Worm (Caenorhabditis elegans) whole organism, mixed stage, embryonic: ENCODE data around the gene nuaf-3.

ENCODE experiments used
- M03D4.4 ChIP-seq: sonication (generic microtip); optimal IDR thresholded peaks from 2 replicates; lab custom pipeline; 2017; ENCODE audit warnings: mild to moderate bottlenecking, missing genetic modification characterization, missing compliant biosample characterization
- bed-3 ChIP-seq: fragments of 200-800 bp; sonication (Bioruptor generic); optimal IDR thresholded peaks from 3 replicates; lab custom pipeline; 2018; ENCODE audit warnings: mild to moderate bottlenecking, missing genetic modification characterization, moderate library complexity, missing compliant biosample characterization
- blmp-1 ChIP-seq: fragments of 150-350 bp; optimal IDR thresholded peaks from 2 replicates; lab custom pipeline; 2014; ENCODE audit warnings: missing biosample characterization, missing genetic modification characterization
- ceh-83 ChIP-seq: fragments of 200-800 bp; sonication (Bioruptor generic); optimal IDR thresholded peaks from 2 replicates; lab custom pipeline; 2018; ENCODE audit warnings: mild to moderate bottlenecking, missing genetic modification characterization, missing compliant biosample characterization
- ces-1 ChIP-seq: fragments of 150-350 bp; optimal IDR thresholded peaks from 2 replicates; lab custom pipeline; 2014; ENCODE audit warnings: missing biosample characterization, missing genetic modification reagents, missing genetic modification characterization
- cnd-1 ChIP-seq: fragments of 200-800 bp; sonication (Bioruptor generic); optimal IDR thresholded peaks from 2 replicates; lab custom pipeline; 2018; ENCODE audit warnings: mild to moderate bottlenecking, missing genetic modification characterization, missing compliant biosample characterization
- drap-1 ChIP-seq: fragments of 200-800 bp; sonication (Bioruptor generic); optimal IDR thresholded peaks from 3 replicates; lab custom pipeline; 2018; ENCODE audit warnings: mild to moderate bottlenecking, missing genetic modification characterization, missing compliant biosample characterization
- elt-3 ChIP-seq: fragments of 150-350 bp; optimal IDR thresholded peaks from 2 replicates; lab custom pipeline; 2014; ENCODE audit warnings: missing biosample characterization, missing genetic modification characterization
- flh-1 ChIP-seq: fragments of 200-800 bp; sonication (Bioruptor generic); optimal IDR thresholded peaks from 2 replicates; lab custom pipeline; 2018; ENCODE audit warnings: mild to moderate bottlenecking, missing genetic modification characterization, moderate library complexity, missing compliant biosample characterization
- ham-2 ChIP-seq: fragments of 200-800 bp; sonication (Bioruptor generic); optimal IDR thresholded peaks from 2 replicates; lab custom pipeline; 2018; ENCODE audit warnings: mild to moderate bottlenecking, missing genetic modification characterization, missing compliant biosample characterization
- hlh-1 ChIP-seq: fragments of 150-350 bp; optimal IDR thresholded peaks from 2 replicates; lab custom pipeline; 2014; ENCODE audit warnings: missing biosample characterization, missing genetic modification reagents, missing genetic modification characterization
- lin-13 ChIP-seq: fragments of 150-350 bp; optimal IDR thresholded peaks from 2 replicates; lab custom pipeline; 2014; ENCODE audit warnings: missing biosample characterization, missing genetic modification characterization
- lin-32 ChIP-seq: fragments of 200-800 bp; sonication (Bioruptor generic); optimal IDR thresholded peaks from 2 replicates; lab custom pipeline; 2018; ENCODE audit warnings: mild to moderate bottlenecking, missing genetic modification characterization, missing compliant biosample characterization
- lsy-2 ChIP-seq: fragments of 150-350 bp; optimal IDR thresholded peaks from 2 replicates; lab custom pipeline; 2014; ENCODE audit warnings: missing biosample characterization, missing genetic modification characterization
- mab-5 ChIP-seq: fragments of 150-350 bp; optimal IDR thresholded peaks from 2 replicates; lab custom pipeline; 2014; ENCODE audit warnings: missing biosample characterization, missing genetic modification characterization
- mep-1 ChIP-seq: fragments of 150-350 bp; optimal IDR thresholded peaks from 2 replicates; lab custom pipeline; 2017; ENCODE audit warnings: missing biosample characterization, missing genetic modification reagents, missing genetic modification characterization, inconsistent platforms
- mls-2 ChIP-seq: sonication (generic microtip); optimal IDR thresholded peaks from 2 replicates; lab custom pipeline; 2016; ENCODE audit warnings: mild to moderate bottlenecking, missing genetic modification characterization, moderate library complexity, missing compliant biosample characterization
- nhr-12 ChIP-seq: fragments of 150-350 bp; optimal IDR thresholded peaks from 2 replicates; lab custom pipeline; 2014; ENCODE audit warnings: missing biosample characterization, missing genetic modification characterization
- nhr-2 ChIP-seq: fragments of 150-350 bp; optimal IDR thresholded peaks from 2 replicates; lab custom pipeline; 2014; ENCODE audit warnings: missing biosample characterization, missing genetic modification characterization
- nhr-76 ChIP-seq: sonication (generic microtip); optimal IDR thresholded peaks from 2 replicates; lab custom pipeline; 2017; ENCODE audit warnings: missing biosample characterization, missing genetic modification characterization
- sem-2 ChIP-seq: fragments of 200-800 bp; sonication (Bioruptor generic); optimal IDR thresholded peaks from 2 replicates; lab custom pipeline; 2018; ENCODE audit warnings: mild to moderate bottlenecking, missing genetic modification characterization, missing compliant biosample characterization
- snpc-4 ChIP-seq: fragments of 150-350 bp; optimal IDR thresholded peaks from 2 replicates; lab custom pipeline; 2014; ENCODE audit warnings: missing biosample characterization, missing genetic modification characterization
- sptf-1 ChIP-seq: sonication (generic microtip); optimal IDR thresholded peaks from 2 replicates; lab custom pipeline; 2017; ENCODE audit warnings: mild to moderate bottlenecking, missing genetic modification characterization, moderate library complexity, missing compliant biosample characterization
- unc-39 ChIP-seq: fragments of 150-350 bp; optimal IDR thresholded peaks from 2 replicates; lab custom pipeline; 2014; ENCODE audit warnings: missing biosample characterization, missing genetic modification characterization
- unc-62 ChIP-seq: fragments of 150-350 bp; optimal IDR thresholded peaks from 2 replicates; lab custom pipeline; 2014; ENCODE audit warnings: missing biosample characterization, missing genetic modification reagents, missing genetic modification characterization
- zip-8 ChIP-seq: fragments of 150-350 bp; optimal IDR thresholded peaks from 2 replicates; lab custom pipeline; 2014; ENCODE audit warnings: missing biosample characterization, missing genetic modification characterization
- ztf-11 ChIP-seq: fragments of 150-350 bp; optimal IDR thresholded peaks from 2 replicates; lab custom pipeline; 2014; ENCODE audit warnings: missing biosample characterization, missing genetic modification characterization

Gene nuaf-3

ce11 chrIV:11160707-11161106, 23.4 kb upstream of the nuaf-3 start, which contains the start of gene C08F8.15:
Gene C08F8.15 (minus strand): TSS chrIV:11160807.
- TF ChIP-seq sem-2 (no peak), lsy-2 (tag; lab: Kevin White, UChicago) (no peak), mab-5 (no peak), zip-8 (tag; lab: Kevin White, UChicago) (no peak)

- TF ChIP-seq nhr-2 (tag; lab: Kevin White, UChicago) (no peak), lin-32 (GFP tag; lab: Kevin White, UChicago) (no peak), blmp-1 (tag; lab: Kevin White, UChicago) (no peak), lin-13 (no peak), drap-1 (GFP tag; lab: Kevin White, UChicago) (no peak), nhr-76 (tag; lab: Kevin White, UChicago) (no peak), ham-2 (GFP tag; lab: Kevin White, UChicago) (no peak)
These were observed 21.6 kb upstream of the nuaf-3 start, which contains the start of gene fbxb-9 for ce11 chrIV:11162451-11162850. Gene fbxb-9 (minus strand): TSS chrIV:11162551.

- TF ChIP-seq nhr-2 (tag; lab: Kevin White, UChicago) (peak; percentile 34), flh-1 (GFP tag; lab: Kevin White, UChicago) (no peak)
These were observed 19.3 kb upstream of the nuaf-3 start, which contains the start of gene C08F8.6 for ce11 chrIV:11164831-11165230. Gene C08F8.6 (minus strand): TSS chrIV:11164931.

- TF ChIP-seq lin-13 (no peak), hlh-1 (tag; lab: Kevin White, UChicago) (no peak), ceh-83 (no peak), cnd-1 (tag; lab: Kevin White, UChicago) (no peak), nhr-2 (tag; lab: Kevin White, UChicago) (no peak), snpc-4 (no peak), sptf-1 (tag; lab: Kevin White, UChicago) (no peak), elt-3 (tag; lab: Kevin White, UChicago) (no peak), blmp-1 (tag; lab: Kevin White, UChicago) (no peak), lsy-2 (tag; lab: Kevin White, UChicago) (no peak)
These were observed 14.4 kb upstream of the nuaf-3 start, which contains the start of gene nhr-67 for ce11 chrIV:11169652-11170051. Gene nhr-67 (plus strand): TSS chrIV:11169748.

ce11 chrIV:11174772-11175171, 9.3 kb upstream of the nuaf-3 start:
- TF ChIP-seq snpc-4, result no peak
- TF ChIP-seq cnd-1 (tag; lab: Kevin White, UChicago), result no peak
- no peak for TF ChIP-seq unc-39 (tag; lab: Kevin White, UChicago)
- TF ChIP-seq drap-1 (GFP tag; lab: Kevin White, UChicago), result no peak
- TF ChIP-seq mep-1, result no peak

- TF ChIP-seq nhr-76 (tag; lab: Kevin White, UChicago) (no peak), nhr-2 (tag; lab: Kevin White, UChicago) (no peak), blmp-1 (tag; lab: Kevin White, UChicago) (no peak), mls-2 (tag; lab: Kevin White, UChicago) (no peak), ztf-11 (tag; lab: Kevin White, UChicago) (no peak), cnd-1 (tag; lab: Kevin White, UChicago) (no peak), unc-62 (GFP tag; lab: Kevin White, UChicago) (no peak), nhr-12 (no peak), lsy-2 (tag; lab: Kevin White, UChicago) (no peak), bed-3 (GFP tag; lab: Kevin White, UChicago) (no peak)
These were observed 7.1 kb upstream of the nuaf-3 start, which contains the start of gene rap-3 for ce11 chrIV:11176967-11177366. Gene rap-3 (plus strand): TSS chrIV:11177267.

- TF ChIP-seq nhr-76 (tag; lab: Kevin White, UChicago), result no peak
- TF ChIP-seq lsy-2 (tag; lab: Kevin White, UChicago), result no peak
- no peak for TF ChIP-seq elt-3 (tag; lab: Kevin White, UChicago)
- TF ChIP-seq drap-1 (GFP tag; lab: Kevin White, UChicago), result no peak
- TF ChIP-seq M03D4.4 (tag; lab: Kevin White, UChicago), result no peak
- no peak for TF ChIP-seq ces-1 (GFP tag; lab: Kevin White, UChicago)
- no peak for TF ChIP-seq ztf-11 (tag; lab: Kevin White, UChicago)
- TF ChIP-seq mab-5, result no peak
- no peak for TF ChIP-seq cnd-1 (tag; lab: Kevin White, UChicago)
- no peak for TF ChIP-seq ham-2 (GFP tag; lab: Kevin White, UChicago)
- TF ChIP-seq blmp-1 (tag; lab: Kevin White, UChicago), result no peak
- TF ChIP-seq lin-13, result no peak
- TF ChIP-seq lin-32 (GFP tag; lab: Kevin White, UChicago), result no peak
- TF ChIP-seq unc-39 (tag; lab: Kevin White, UChicago), result no peak
- no peak for TF ChIP-seq snpc-4
These were observed 5.6 kb upstream of the nuaf-3 start, which contains the start of gene C08F8.9 for ce11 chrIV:11178495-11178894. Gene C08F8.9 (minus strand): TSS chrIV:11178595.
